Worm (Caenorhabditis elegans): ENCODE measurements around the gene lag-1.
A peak's percentile ranks its signal among the peaks of the same experiment; 100 is the strongest.

The lag-1 gene

ce11 chrIV:6093477-6094314, 1.5 kb upstream of the lag-1 start, which contains the start of gene cpi-1 (continued):
- TF ChIP-seq snpc-1.3 (tag; optimal IDR thresholded peaks at IDR 0.05; ENCODE audit: insufficient read depth) = no peak
- no peak for TF ChIP-seq nhr-27 (tag; optimal IDR thresholded peaks at IDR 0.05)
- no peak for TF ChIP-seq snpc-4 (GFP tag; optimal IDR thresholded peaks at IDR 0.05)
- peak in 3 of 4 experiments; percentile 34 to 88 (median 56) for TF ChIP-seq snpc-4 (tag; optimal IDR thresholded peaks at IDR 0.05)

ce11 chrIV:6094315-6094606, 946 bp upstream of the lag-1 start:
- no peak for TF ChIP-seq snpc-4 (GFP tag; optimal IDR thresholded peaks at IDR 0.05)
- peak in 1 of 4 experiments; percentile 82 for TF ChIP-seq snpc-4 (tag; optimal IDR thresholded peaks at IDR 0.05)
- no peak for TF ChIP-seq fkh-3 (tag; optimal IDR thresholded peaks at IDR 0.05)

- TF ChIP-seq ztf-22 (GFP tag; optimal IDR thresholded peaks at IDR 0.05) (peak; percentile 38), pbrm-1 (GFP tag; IDR thresholded peaks at IDR 0.05) (peak; percentile 78), C06A6.2 (GFP tag; conservative IDR thresholded peaks at IDR 0.05) (0 out of 2 replicates have a peak, but pooled peaks have one; percentile 15), Y56A3A.18 (GFP tag; IDR thresholded peaks at IDR 0.05) (0 out of 2 replicates have a peak, but pooled peaks have one; percentile 65), madf-10 (tag; optimal IDR thresholded peaks at IDR 0.05) (peak; percentile 32), ztf-18 (tag; optimal IDR thresholded peaks at IDR 0.05) (peak; percentile 16), aptf-2 (GFP tag; conservative IDR thresholded peaks at IDR 0.05) (0 out of 2 replicates have a peak, but pooled peaks have one; percentile 54), lin-26 (GFP tag; IDR thresholded peaks at IDR 0.05) (0 out of 2 replicates have a peak, but pooled peaks have one; percentile 39), unc-62 (GFP tag; optimal IDR thresholded peaks at IDR 0.05) (no peak), egrh-3 (GFP tag; IDR thresholded peaks at IDR 0.05) (peak; percentile 66), aptf-3 (GFP tag; IDR thresholded peaks at IDR 0.05) (no peak), T07F8.4 (tag; optimal IDR thresholded peaks at IDR 0.05) (no peak), ceh-27 (GFP tag; optimal IDR thresholded peaks at IDR 0.05) (peak; percentile 81), rec-8 (tag; optimal IDR thresholded peaks at IDR 0.05) (no peak), lin-35 (GFP tag; optimal IDR thresholded peaks at IDR 0.05) (peak in 1 of 3 experiments; percentile 21), rcor-1 (GFP tag; IDR thresholded peaks at IDR 0.05) (0 out of 2 replicates have a peak, but pooled peaks have one; percentile 35), zfh-2 (GFP tag; conservative IDR thresholded peaks at IDR 0.05) (peak; percentile 97), lin-40 (tag; optimal IDR thresholded peaks at IDR 0.05) (peak; percentile 67), akir-1 (GFP tag; optimal IDR thresholded peaks at IDR 0.05) (no peak), egl-44 (GFP tag; IDR thresholded peaks at IDR 0.05) (peak; percentile 74), lag-1 (GFP tag; IDR thresholded peaks at IDR 0.05) (peak; percentile 73; the same call in 1 of the 2 replicates), ekl-4 (GFP tag; IDR thresholded peaks at IDR 0.05) (peak; percentile 34; the same call in 1 of the 2 replicates), chd-7 (tag; optimal IDR thresholded peaks at IDR 0.05) (peak; percentile 53), ets-4 (GFP tag; optimal IDR thresholded peaks at IDR 0.05) (peak; percentile 91), nfyb-1 (GFP tag; IDR thresholded peaks at IDR 0.05) (peak; percentile 65; the same call in 1 of the 2 replicates), ztf-26 (tag; optimal IDR thresholded peaks at IDR 0.05) (peak; percentile 36), somi-1 (GFP tag; optimal IDR thresholded peaks at IDR 0.05) (peak; percentile 66), K12H6.12 (tag; optimal IDR thresholded peaks at IDR 0.05) (peak; percentile 59), Y95B8A.8 (GFP tag; IDR thresholded peaks at IDR 0.05) (no peak), mxl-1 (tag; optimal IDR thresholded peaks at IDR 0.05) (no peak), gei-17 (GFP tag; optimal IDR thresholded peaks at IDR 0.05) (no peak), F57A8.1 (GFP tag; optimal IDR thresholded peaks at IDR 0.05) (no peak), madf-3 (GFP tag; IDR thresholded peaks at IDR 0.05) (no peak), hmg-20 (GFP tag; IDR thresholded peaks at IDR 0.05) (0 out of 2 replicates have a peak, but pooled peaks have one; percentile 9), sptf-2 (GFP tag; optimal IDR thresholded peaks at IDR 0.05) (peak; percentile 65), Y53F4B.3 (GFP tag; IDR thresholded peaks at IDR 0.05) (no peak)
Measured at ce11 chrIV:6097040-6097928, 2.1 kb downstream of the lag-1 start.
